Worm (Caenorhabditis elegans) whole organism, L2 larva: ENCODE data around the gene rsp-6.
A peak's percentile ranks its signal among the peaks of the same experiment; 100 is the strongest.

Experiments
- C34F6.9 ChIP-seq: fragments of 150-350 bp; optimal IDR thresholded peaks from 2 replicates; lab custom pipeline; 2014; ENCODE audit warnings: missing biosample characterization, missing genetic modification characterization
- F13H6.1 ChIP-seq: sonication (generic microtip); optimal IDR thresholded peaks from 2 replicates; lab custom pipeline; 2016; ENCODE audit warnings: missing genetic modification characterization, missing compliant biosample characterization
- R02D3.7 ChIP-seq: fragments of 150-350 bp; optimal IDR thresholded peaks from 2 replicates; lab custom pipeline; 2014; ENCODE audit warnings: missing biosample characterization, missing genetic modification characterization
- alr-1 ChIP-seq: fragments of 150-350 bp; optimal IDR thresholded peaks from 2 replicates; lab custom pipeline; 2014; ENCODE audit warnings: missing biosample characterization, missing genetic modification characterization
- ama-1 ChIP-seq: fragments of 150-350 bp; optimal IDR thresholded peaks from 2 replicates; lab custom pipeline; 2018; ENCODE audit warnings: inconsistent platforms
- blmp-1 ChIP-seq: sonication (generic microtip); optimal IDR thresholded peaks from 2 replicates; lab custom pipeline; 2017; ENCODE audit warnings: missing genetic modification characterization, mild to moderate bottlenecking, missing compliant biosample characterization, antibody characterized with exemption, moderate library complexity; ENCODE audit not compliant: insufficient read depth
- ceh-16 ChIP-seq: fragments of 150-350 bp; optimal IDR thresholded peaks from 2 replicates; lab custom pipeline; 2014; ENCODE audit warnings: missing biosample characterization, missing genetic modification characterization
- ceh-82 ChIP-seq: fragments of 150-350 bp; optimal IDR thresholded peaks from 2 replicates; lab custom pipeline; 2014; ENCODE audit warnings: missing biosample characterization, missing genetic modification characterization
- crh-2 ChIP-seq: sonication (generic microtip); optimal IDR thresholded peaks from 2 replicates; lab custom pipeline; 2017; ENCODE audit warnings: missing biosample characterization, missing genetic modification characterization
- egl-27 ChIP-seq: sonication (generic microtip); optimal IDR thresholded peaks from 3 replicates; lab custom pipeline; 2017; ENCODE audit warnings: missing biosample characterization, missing genetic modification reagents, missing genetic modification characterization
- elt-1 ChIP-seq: fragments of 150-350 bp; optimal IDR thresholded peaks from 2 replicates; lab custom pipeline; 2014; ENCODE audit warnings: missing biosample characterization, missing genetic modification characterization
- elt-3 ChIP-seq: sonication (generic microtip); optimal IDR thresholded peaks from 2 replicates; lab custom pipeline; 2017; ENCODE audit warnings: missing biosample characterization, missing genetic modification characterization
- fos-1 ChIP-seq: fragments of 150-350 bp; optimal IDR thresholded peaks from 2 replicates; lab custom pipeline; 2014; ENCODE audit warnings: missing biosample characterization, missing genetic modification characterization
- gmeb-1 ChIP-seq: fragments of 150-350 bp; optimal IDR thresholded peaks from 2 replicates; lab custom pipeline; 2014; ENCODE audit warnings: missing biosample characterization, missing genetic modification characterization
- lin-13 ChIP-seq: fragments of 150-350 bp; optimal IDR thresholded peaks from 2 replicates; lab custom pipeline; 2014; ENCODE audit warnings: missing biosample characterization, missing genetic modification reagents, missing genetic modification characterization
- lin-39 ChIP-seq: fragments of 150-350 bp; optimal IDR thresholded peaks from 2 replicates; lab custom pipeline; 2014; ENCODE audit warnings: missing biosample characterization, missing genetic modification reagents, missing genetic modification characterization
- lsy-2 ChIP-seq, 2 experiments: fragments of 150-350 bp in 1 of 2; sonication (generic microtip) in 1 of 2; optimal IDR thresholded peaks; 2 replicates each; lab custom pipeline; 2014 to 2017; ENCODE audit warnings: missing biosample characterization in 2 of 2, missing genetic modification characterization in 2 of 2
- mab-5 ChIP-seq: fragments of 150-350 bp; optimal IDR thresholded peaks from 2 replicates; lab custom pipeline; 2014; ENCODE audit warnings: missing biosample characterization, missing genetic modification characterization
- mbf-1 ChIP-seq: sonication (generic microtip); optimal IDR thresholded peaks from 2 replicates; lab custom pipeline; 2017; ENCODE audit warnings: missing biosample characterization, missing genetic modification characterization
- mdl-1 ChIP-seq, 2 experiments: fragments of 150-350 bp in 1 of 2; sonication (generic microtip) in 1 of 2; optimal IDR thresholded peaks; 2 replicates each; lab custom pipeline; 2017; ENCODE audit warnings: missing biosample characterization in 2 of 2, missing genetic modification characterization in 2 of 2
- nhr-129 ChIP-seq: fragments of 150-350 bp; optimal IDR thresholded peaks from 2 replicates; lab custom pipeline; 2014; ENCODE audit warnings: missing biosample characterization, missing genetic modification characterization
- nhr-21 ChIP-seq: fragments of 150-350 bp; optimal IDR thresholded peaks from 2 replicates; lab custom pipeline; 2014; ENCODE audit warnings: missing biosample characterization, missing genetic modification characterization
- nhr-23 ChIP-seq: fragments of 150-350 bp; optimal IDR thresholded peaks from 2 replicates; lab custom pipeline; 2014; ENCODE audit warnings: missing biosample characterization, missing genetic modification reagents, missing genetic modification characterization
- nhr-25 ChIP-seq: fragments of 150-350 bp; sonication (generic microtip); optimal IDR thresholded peaks from 3 replicates; lab custom pipeline; 2014; ENCODE audit warnings: missing biosample characterization, missing genetic modification characterization
- nhr-6 ChIP-seq: fragments of 150-350 bp; optimal IDR thresholded peaks from 2 replicates; lab custom pipeline; 2014; ENCODE audit warnings: missing biosample characterization, missing genetic modification characterization
- nhr-77 ChIP-seq: fragments of 150-350 bp; optimal IDR thresholded peaks from 2 replicates; lab custom pipeline; 2014; ENCODE audit warnings: missing biosample characterization, missing genetic modification characterization
- peb-1 ChIP-seq: fragments of 150-350 bp; optimal IDR thresholded peaks from 2 replicates; lab custom pipeline; 2014; ENCODE audit warnings: missing biosample characterization, missing genetic modification characterization
- sem-4 ChIP-seq: fragments of 150-350 bp; optimal IDR thresholded peaks from 2 replicates; lab custom pipeline; 2014; ENCODE audit warnings: missing biosample characterization, missing genetic modification reagents, missing genetic modification characterization
- sma-3 ChIP-seq: sonication (generic microtip); optimal IDR thresholded peaks from 2 replicates; lab custom pipeline; 2016; ENCODE audit warnings: missing genetic modification reagents, missing genetic modification characterization, missing compliant biosample characterization
- sma-9 ChIP-seq, 2 experiments: fragments of 150-350 bp in 1 of 2; sonication (generic microtip) in 1 of 2; optimal IDR thresholded peaks; 2 replicates each; lab custom pipeline; 2014 to 2016; ENCODE audit warnings: missing genetic modification characterization in 2 of 2, mild to moderate bottlenecking in 1 of 2, missing biosample characterization in 1 of 2, missing compliant biosample characterization in 1 of 2, missing genetic modification reagents in 1 of 2, moderate library complexity in 1 of 2
- snpc-4 ChIP-seq: fragments of 150-350 bp; optimal IDR thresholded peaks from 2 replicates; lab custom pipeline; 2014; ENCODE audit warnings: missing biosample characterization, missing genetic modification characterization
- unc-55 ChIP-seq: fragments of 150-350 bp; sonication (generic microtip); optimal IDR thresholded peaks from 3 replicates; lab custom pipeline; 2014; ENCODE audit warnings: missing biosample characterization, missing genetic modification reagents, missing genetic modification characterization
- unc-62 ChIP-seq: fragments of 150-350 bp; optimal IDR thresholded peaks from 2 replicates; lab custom pipeline; 2014; ENCODE audit warnings: missing biosample characterization, missing genetic modification reagents, missing genetic modification characterization
- ztf-11 ChIP-seq: sonication (generic microtip); optimal IDR thresholded peaks from 2 replicates; lab custom pipeline; 2017; ENCODE audit warnings: missing biosample characterization, missing genetic modification characterization
- ztf-4 ChIP-seq: fragments of 150-350 bp; optimal IDR thresholded peaks from 2 replicates; lab custom pipeline; 2014; ENCODE audit warnings: missing biosample characterization, missing genetic modification characterization

The rsp-6 gene

DNA sequence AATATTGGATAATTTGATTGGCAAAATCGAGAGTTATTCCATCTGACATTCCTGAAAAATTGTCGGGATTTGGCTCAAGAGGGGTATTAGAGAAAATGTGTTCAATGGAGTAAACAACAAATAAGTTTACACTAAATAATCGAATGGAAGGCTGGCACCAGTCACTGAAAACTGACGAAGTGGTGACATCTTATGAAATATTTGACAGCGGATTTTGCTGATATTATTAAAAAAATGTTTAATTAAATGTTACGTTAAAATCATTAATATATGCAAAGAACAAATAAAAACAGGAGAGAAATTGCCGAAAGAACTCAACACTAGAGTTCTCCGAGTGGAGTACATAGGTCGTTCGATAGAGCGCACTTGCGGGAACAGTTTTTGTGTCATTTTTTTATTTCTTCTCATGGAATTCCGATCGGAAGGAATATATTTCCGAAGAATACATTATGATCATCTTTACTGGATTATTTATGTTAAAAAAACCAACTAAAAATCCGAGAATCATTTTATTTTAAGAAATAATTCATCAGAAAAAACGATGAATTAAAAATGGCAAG, 5.4 kb downstream of the rsp-6 start, which contains the start of gene tag-322:
TSS of gene tag-322 (minus strand) at position 51 of the 560 bp plus-strand sequence.
- TF ChIP-seq gmeb-1 (tag; lab: Kevin White, UChicago) (peak; percentile 61), R02D3.7 (tag; lab: Kevin White, UChicago) (no peak), F13H6.1 (tag; lab: Kevin White, UChicago) (peak; percentile 74), sem-4 (tag; lab: Kevin White, UChicago) (peak; percentile 54), lsy-2 (tag; optimal IDR thresholded peaks at IDR 0.05; lab: Kevin White, UChicago) (peak; percentile 71 to 91), ztf-4 (tag; lab: Kevin White, UChicago) (peak; percentile 64), sma-3 (GFP tag; lab: Kevin White, UChicago) (peak; percentile 69), blmp-1 (tag; lab: Kevin White, UChicago) (peak; percentile 17), nhr-25 (peak; percentile 77), nhr-6 (peak; percentile 47), C34F6.9 (tag; lab: Kevin White, UChicago) (peak; percentile 72), lin-13 (peak; percentile 43), unc-55 (peak; percentile 77), mbf-1 (no peak), mab-5 (tag; lab: Kevin White, UChicago) (no peak), sma-9 (GFP tag; optimal IDR thresholded peaks at IDR 0.05; lab: Kevin White, UChicago) (peak; percentile 73), sma-9 (tag; optimal IDR thresholded peaks at IDR 0.05; lab: Kevin White, UChicago) (no peak), ceh-16 (tag; lab: Kevin White, UChicago) (no peak), nhr-21 (tag; lab: Kevin White, UChicago) (peak; percentile 56), crh-2 (tag; lab: Kevin White, UChicago) (peak; percentile 81), nhr-129 (tag; lab: Kevin White, UChicago) (peak; percentile 38), alr-1 (no peak), nhr-77 (peak; percentile 12), peb-1 (no peak), fos-1 (tag; lab: Kevin White, UChicago) (peak; percentile 48), mdl-1 (tag; optimal IDR thresholded peaks at IDR 0.05; lab: Kevin White, UChicago) (no peak)

DNA sequence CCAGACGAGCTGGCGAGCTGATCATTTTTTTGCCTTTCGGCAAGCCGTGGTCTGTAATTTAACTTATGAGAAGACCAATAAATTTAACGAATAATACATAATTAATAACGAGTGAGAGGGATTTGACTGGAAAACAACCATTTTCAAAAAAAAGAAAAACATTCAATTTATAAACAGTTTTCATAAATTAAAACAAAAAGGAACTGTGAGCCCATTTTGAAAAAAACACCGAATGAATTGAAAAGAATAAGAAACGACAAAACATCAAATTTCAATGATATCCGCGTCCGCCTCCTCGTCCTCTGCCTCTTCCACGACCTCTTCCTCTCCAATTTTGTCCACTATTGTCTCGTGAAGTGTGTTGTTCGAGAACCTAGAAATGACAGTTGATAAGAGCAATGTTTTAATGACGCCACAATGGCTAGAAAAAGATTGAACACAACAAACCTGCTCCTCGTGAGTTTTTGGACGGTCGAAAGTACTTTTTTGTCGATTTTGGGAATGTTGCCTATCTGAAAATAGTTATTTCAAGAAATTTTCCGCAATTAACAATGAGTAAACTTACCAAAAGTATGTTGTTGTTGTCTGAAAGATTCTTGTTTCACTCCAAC, 7.1 kb downstream of the rsp-6 start, which contains the start of gene tag-321:
TSS of gene tag-321 (minus strand) at position 51 of the 611 bp plus-strand sequence.
- no peak for TF ChIP-seq ztf-11 (tag; lab: Kevin White, UChicago)
- TF ChIP-seq unc-55 = no peak
- peak; percentile 18 for TF ChIP-seq sma-9 (GFP tag; optimal IDR thresholded peaks at IDR 0.05; lab: Kevin White, UChicago)
- no peak for TF ChIP-seq sma-9 (tag; optimal IDR thresholded peaks at IDR 0.05; lab: Kevin White, UChicago)
- TF ChIP-seq fos-1 (tag; lab: Kevin White, UChicago) = peak; percentile 26

DNA sequence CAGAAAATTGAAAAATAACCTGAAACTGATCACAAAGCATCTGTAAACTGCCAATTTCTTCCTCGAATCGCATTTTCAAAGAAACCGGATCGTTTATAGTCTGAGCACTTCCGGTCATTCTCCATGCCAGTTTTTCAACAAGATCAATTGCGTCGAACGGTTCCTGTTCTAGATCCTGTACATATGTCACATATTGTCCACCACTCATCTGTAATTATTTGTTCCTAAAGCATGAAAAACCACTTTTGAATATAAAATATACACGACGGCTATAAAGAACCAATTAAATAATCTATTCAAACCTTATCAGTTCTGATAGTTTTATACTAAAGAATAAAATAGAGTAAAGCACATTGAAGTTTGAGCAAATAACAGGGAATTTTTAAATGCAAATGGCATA, 8.7 kb downstream of the rsp-6 start, which contains the start of gene sec-10:
TSS of gene sec-10 (minus strand) at position 208 of the 400 bp plus-strand sequence.
- no peak for TF ChIP-seq alr-1
- no peak for TF ChIP-seq lin-39 (tag; lab: Kevin White, UChicago)
- TF ChIP-seq fos-1 (tag; lab: Kevin White, UChicago) = peak; percentile 17
- TF ChIP-seq, all 48 proteins: peak for 1

DNA sequence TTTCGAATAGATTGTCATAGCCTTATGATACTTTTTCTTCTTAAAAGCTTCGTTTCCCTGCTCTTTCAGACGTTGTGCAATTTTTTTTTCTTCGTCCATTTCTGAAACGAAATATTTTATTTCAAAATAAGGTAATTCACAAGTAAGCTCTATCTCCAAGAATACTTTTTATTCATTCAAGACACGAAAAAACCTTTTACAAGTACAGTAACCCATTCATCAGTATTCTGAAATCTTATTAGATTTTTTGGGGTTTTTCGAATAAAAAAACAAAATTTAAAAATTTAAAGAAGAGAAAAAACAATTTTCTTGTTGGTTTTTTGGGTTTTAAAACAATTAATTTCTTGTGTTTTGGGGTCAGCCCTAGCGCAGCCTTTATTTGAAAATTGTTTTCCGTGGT, 12.2 kb downstream of the rsp-6 start, which contains the start of gene rpap-3:
TSS of gene rpap-3 (minus strand) at position 101 of the 400 bp plus-strand sequence.
- TF ChIP-seq sma-3 (GFP tag; lab: Kevin White, UChicago) (no peak), mdl-1 (tag; optimal IDR thresholded peaks at IDR 0.05; lab: Kevin White, UChicago) (no peak), lin-39 (tag; lab: Kevin White, UChicago) (no peak), blmp-1 (tag; lab: Kevin White, UChicago) (no peak), ceh-82 (tag; lab: Kevin White, UChicago) (no peak), nhr-23 (tag; lab: Kevin White, UChicago) (no peak), F13H6.1 (tag; lab: Kevin White, UChicago) (no peak), ztf-4 (tag; lab: Kevin White, UChicago) (no peak), egl-27 (tag; lab: Kevin White, UChicago) (no peak), nhr-25 (no peak), nhr-21 (tag; lab: Kevin White, UChicago) (no peak), mab-5 (tag; lab: Kevin White, UChicago) (no peak), elt-1 (tag; lab: Kevin White, UChicago) (no peak), snpc-4 (tag; lab: Kevin White, UChicago) (no peak), ama-1 (lab: Kevin White, UChicago) (no peak), fos-1 (tag; lab: Kevin White, UChicago) (no peak), sem-4 (tag; lab: Kevin White, UChicago) (no peak), elt-3 (tag; lab: Kevin White, UChicago) (no peak), unc-62 (GFP tag; lab: Kevin White, UChicago) (no peak), nhr-6 (no peak)
